Fruit fly (Drosophila melanogaster): Measurements from ENCODE around the gene rdgA.

rdgA gene

DNA sequence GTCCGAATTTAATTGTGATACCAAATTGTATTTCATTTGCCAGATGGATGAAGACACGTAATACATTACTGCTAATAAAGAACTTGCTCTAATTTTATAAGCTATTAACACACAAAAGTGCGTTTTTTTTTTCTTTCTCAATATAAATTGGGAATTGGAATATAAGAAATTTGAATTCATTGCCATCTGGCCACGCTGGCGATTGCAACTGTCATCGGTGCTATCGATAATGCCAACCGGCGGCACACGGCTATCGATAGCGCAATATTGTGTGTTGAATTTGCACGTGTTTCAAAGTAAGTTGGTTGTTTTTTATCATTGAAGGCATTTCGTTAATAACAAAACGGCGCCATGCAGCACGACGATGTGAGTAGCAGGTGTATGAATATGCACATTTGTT, 5.4 kb upstream of the rdgA start, which contains the start of gene Rbm13 (continued):
- TF ChIP-seq CG15479 (GFP tag; optimal IDR thresholded peaks at IDR 0.05): peak; percentile 48
- TF ChIP-seq Fer1 (GFP tag; optimal IDR thresholded peaks at IDR 0.05): no peak
- TF ChIP-seq CG16813 (GFP tag; IDR thresholded peaks at IDR 0.05; ENCODE audit: partially characterized antibody): peak; percentile 52; the same call in 2 of the 3 replicates
- TF ChIP-seq MTF-1 (GFP tag; optimal IDR thresholded peaks at IDR 0.05; ENCODE audit: borderline replicate concordance): no peak
- peak; percentile 70 for TF ChIP-seq amos (GFP tag; IDR thresholded peaks at IDR 0.05; ENCODE audit: partially characterized antibody)
- TF ChIP-seq bigmax (GFP tag; optimal IDR thresholded peaks at IDR 0.05): no peak
- peak; percentile 16; the same call in 1 of the 3 replicates for TF ChIP-seq CG14860 (GFP tag; IDR thresholded peaks at IDR 0.05; ENCODE audit: partially characterized antibody)
- TF ChIP-seq Asciz (GFP tag; optimal IDR thresholded peaks at IDR 0.05): no peak
- TF ChIP-seq CG2129 (GFP tag; IDR thresholded peaks at IDR 0.05; ENCODE audit: partially characterized antibody): 0 out of 2 replicates have a peak, but pooled peaks have one; percentile 14
- peak; percentile 75 for TF ChIP-seq Dp (GFP tag; optimal IDR thresholded peaks at IDR 0.05)
- no peak for TF ChIP-seq nau (GFP tag; optimal IDR thresholded peaks at IDR 0.05)
- TF ChIP-seq sug (tag; optimal IDR thresholded peaks at IDR 0.05): no peak
- peak; percentile 7 for TF ChIP-seq Ets97D (GFP tag; optimal IDR thresholded peaks at IDR 0.05)
- no peak for TF ChIP-seq CG5180 (GFP tag; optimal IDR thresholded peaks at IDR 0.05)
- no peak for TF ChIP-seq CG7372 (GFP tag; IDR thresholded peaks at IDR 0.05)
- peak; percentile 1 for TF ChIP-seq CG2712 (tag; optimal IDR thresholded peaks at IDR 0.05)
- peak; percentile 66 for TF ChIP-seq stwl (tag; optimal IDR thresholded peaks at IDR 0.05)
- no peak for TF ChIP-seq ems (GFP tag; optimal IDR thresholded peaks at IDR 0.05)
- TF ChIP-seq CG42726 (GFP tag; IDR thresholded peaks at IDR 0.05; ENCODE audit: partially characterized antibody): peak; percentile 28; the same call in 1 of the 2 replicates
- TF ChIP-seq Scr (GFP tag; IDR thresholded peaks at IDR 0.05; ENCODE audit: partially characterized antibody): peak; percentile 69
- TF ChIP-seq kni (GFP tag; optimal IDR thresholded peaks at IDR 0.05): no peak
- TF ChIP-seq CG11723 (GFP tag; optimal IDR thresholded peaks at IDR 0.05): no peak
- TF ChIP-seq row (GFP tag; IDR thresholded peaks at IDR 0.05): peak; percentile 47; the same call in 2 of the 3 replicates
- peak; percentile 90 for TF ChIP-seq Dref (GFP tag; IDR thresholded peaks at IDR 0.05)
- peak; percentile 77 for TF ChIP-seq bbx (GFP tag; IDR thresholded peaks at IDR 0.05; ENCODE audit: partially characterized antibody)
- TF ChIP-seq E2f2 (GFP tag; IDR thresholded peaks at IDR 0.05): peak; percentile 83
- TF ChIP-seq ato (GFP tag; IDR thresholded peaks at IDR 0.05; ENCODE audit: partially characterized antibody): peak; percentile 78
- TF ChIP-seq MBD-R2 (GFP tag; IDR thresholded peaks at IDR 0.05): peak; percentile 27
- peak; percentile 79 for TF ChIP-seq Bgb (GFP tag; IDR thresholded peaks at IDR 0.05; ENCODE audit: partially characterized antibody)
- TF ChIP-seq nerfin-2 (GFP tag; IDR thresholded peaks at IDR 0.05; ENCODE audit: partially characterized antibody): peak; percentile 28; the same call in 1 of the 2 replicates
- no peak for TF ChIP-seq TFAM (GFP tag; optimal IDR thresholded peaks at IDR 0.05)
- peak; percentile 12 for TF ChIP-seq CG15514 (GFP tag; optimal IDR thresholded peaks at IDR 0.05)
- no peak for TF ChIP-seq dysf (GFP tag; IDR thresholded peaks at IDR 0.05)
- no peak for TF ChIP-seq slp2 (GFP tag; optimal IDR thresholded peaks at IDR 0.05)
- no peak for TF ChIP-seq psq (GFP tag; optimal IDR thresholded peaks at IDR 0.05)
- no peak for TF ChIP-seq Atf3 (GFP tag; optimal IDR thresholded peaks at IDR 0.05)
- TF ChIP-seq sens (GFP tag): peak; percentile 24
- peak; percentile 65 for TF ChIP-seq HLH4C (GFP tag; IDR thresholded peaks at IDR 0.05; ENCODE audit: partially characterized antibody)
- TF ChIP-seq Max (GFP tag; optimal IDR thresholded peaks at IDR 0.05): peak; percentile 54
- TF ChIP-seq cwo (GFP tag; optimal IDR thresholded peaks at IDR 0.05): peak; percentile 23
- TF ChIP-seq chinmo (GFP tag; IDR thresholded peaks at IDR 0.05; ENCODE audit: partially characterized antibody): peak; percentile 43; the same call in 1 of the 4 replicates
- peak; percentile 70; the same call in 3 of the 4 replicates for TF ChIP-seq Dll (GFP tag; IDR thresholded peaks at IDR 0.05; ENCODE audit: partially characterized antibody)
- TF ChIP-seq CG6791 (GFP tag; IDR thresholded peaks at IDR 0.05; ENCODE audit: partially characterized antibody): peak; percentile 53
- peak; percentile 50; the same call in 2 of the 3 replicates for TF ChIP-seq knrl (GFP tag; IDR thresholded peaks at IDR 0.05; ENCODE audit: partially characterized antibody)
- peak; percentile 46; the same call in 1 of the 3 replicates for TF ChIP-seq Opbp (GFP tag; IDR thresholded peaks at IDR 0.05; ENCODE audit: partially characterized antibody)
- TF ChIP-seq hbn (GFP tag; IDR thresholded peaks at IDR 0.05; ENCODE audit: partially characterized antibody): peak; percentile 52; the same call in 1 of the 2 replicates
- TF ChIP-seq inv (GFP tag; IDR thresholded peaks at IDR 0.05; ENCODE audit: partially characterized antibody): peak; percentile 30; the same call in 1 of the 2 replicates

Data from whole organism, embryonic.